Worm (Caenorhabditis elegans) whole organism, young adult: ENCODE measurements around the gene nspg-7.1.

ENCODE experiments used
- F57A8.1 ChIP-seq: fragments of 200-800 bp; sonication (Bioruptor generic); optimal IDR thresholded peaks from 2 replicates; lab custom pipeline; 2018; ENCODE audit warnings: mild to moderate bottlenecking, missing genetic modification characterization, moderate library complexity, missing compliant biosample characterization
- snpc-1.3 ChIP-seq: sonication (generic microtip); optimal IDR thresholded peaks from 2 replicates; lab custom pipeline; 2017; ENCODE audit warnings: missing genetic modification characterization, mild to moderate bottlenecking, missing compliant biosample characterization, antibody characterized with exemption, moderate library complexity, missing genotype, missing genetic modification reagents; ENCODE audit not compliant: insufficient read depth

ce11 chrIV:9322489-9322888 lies 8.2 kb downstream of the nspg-7.1 start:
- TF ChIP-seq snpc-1.3 (no peak), F57A8.1 (GFP tag; lab: Kevin White, UChicago) (no peak)
